Worm (Caenorhabditis elegans): Measurements from ENCODE around the gene R107.5.

ce11 chrIII:9043200-9043599 is 10.4 kb downstream of the R107.5 start, which contains the start of gene nac-2:
- no peak for TF ChIP-seq hmbx-1 (tag; optimal IDR thresholded peaks at IDR 0.05)
- TF ChIP-seq ama-1 (optimal IDR thresholded peaks at IDR 0.05) = no peak
- TF ChIP-seq flt-1 (GFP tag; IDR thresholded peaks at IDR 0.05) = no peak
- no peak for TF ChIP-seq F13C5.2 (tag; optimal IDR thresholded peaks at IDR 0.05)
- TF ChIP-seq hmg-4 (GFP tag; optimal IDR thresholded peaks at IDR 0.05) = no peak
- TF ChIP-seq pes-1 (GFP tag; IDR thresholded peaks at IDR 0.05) = no peak
- TF ChIP-seq tra-4 (tag; optimal IDR thresholded peaks at IDR 0.05) = no peak
- no peak for TF ChIP-seq B0310.2 (tag; optimal IDR thresholded peaks at IDR 0.05)
- no peak for TF ChIP-seq scrt-1 (GFP tag; IDR thresholded peaks at IDR 0.05)
- no peak for TF ChIP-seq ets-7 (tag; optimal IDR thresholded peaks at IDR 0.05)
- TF ChIP-seq aly-1 (tag; optimal IDR thresholded peaks at IDR 0.05) = no peak
- no peak for TF ChIP-seq hnd-1 (tag; optimal IDR thresholded peaks at IDR 0.05)
- no peak for TF ChIP-seq ceh-36 (tag; optimal IDR thresholded peaks at IDR 0.05)
- TF ChIP-seq tbx-11 (GFP tag; IDR thresholded peaks at IDR 0.05) = no peak
